Worm (Caenorhabditis elegans): Measurements from ENCODE around the gene C25E10.11.

The C25E10.11 gene

DNA sequence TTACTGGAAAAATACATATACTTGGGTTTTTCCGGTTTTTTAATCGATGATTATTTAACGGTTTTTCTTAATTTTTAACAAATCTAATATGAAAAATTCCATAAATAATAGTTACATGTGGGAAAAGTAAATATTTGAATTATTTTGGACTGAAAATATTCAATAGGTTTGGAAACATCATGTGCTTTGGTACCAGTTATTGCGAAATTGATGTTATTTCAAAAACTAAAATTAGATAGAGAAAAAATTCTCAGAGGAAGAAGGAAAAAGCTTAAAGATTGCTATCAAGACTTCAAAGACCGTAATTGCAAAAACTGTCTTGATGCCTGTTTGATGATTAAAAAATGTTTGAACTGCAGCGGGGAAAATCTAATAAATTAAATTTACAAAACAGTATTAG lies 6.5 kb upstream of the C25E10.11 start:
- no peak for TF ChIP-seq nhr-76 (tag; optimal IDR thresholded peaks at IDR 0.05)
- TF ChIP-seq pqm-1 (tag; optimal IDR thresholded peaks at IDR 0.05): no peak

DNA sequence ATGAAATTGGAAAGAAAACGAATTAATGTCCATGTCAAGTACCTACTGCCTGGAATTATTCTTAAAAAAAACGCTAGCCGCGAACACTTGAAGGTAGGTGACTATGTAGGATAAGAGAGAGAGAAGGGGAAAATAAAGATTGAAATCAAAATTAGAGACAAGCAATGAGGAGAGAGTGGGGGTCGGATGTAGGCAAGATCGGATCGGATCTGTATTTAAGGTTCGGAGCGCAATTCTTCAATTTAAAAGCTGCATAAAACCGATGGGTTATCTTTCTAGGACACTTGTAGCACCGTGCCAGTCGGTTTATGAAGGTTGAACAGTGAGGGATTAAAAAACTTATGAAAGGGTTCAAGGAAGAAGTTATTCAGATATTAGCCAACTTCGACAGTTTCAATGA lies 4.6 kb upstream of the C25E10.11 start:
- no peak for TF ChIP-seq zag-1 (tag; optimal IDR thresholded peaks at IDR 0.05)
- TF ChIP-seq nhr-23 (tag; optimal IDR thresholded peaks at IDR 0.05): peak; percentile 32

DNA sequence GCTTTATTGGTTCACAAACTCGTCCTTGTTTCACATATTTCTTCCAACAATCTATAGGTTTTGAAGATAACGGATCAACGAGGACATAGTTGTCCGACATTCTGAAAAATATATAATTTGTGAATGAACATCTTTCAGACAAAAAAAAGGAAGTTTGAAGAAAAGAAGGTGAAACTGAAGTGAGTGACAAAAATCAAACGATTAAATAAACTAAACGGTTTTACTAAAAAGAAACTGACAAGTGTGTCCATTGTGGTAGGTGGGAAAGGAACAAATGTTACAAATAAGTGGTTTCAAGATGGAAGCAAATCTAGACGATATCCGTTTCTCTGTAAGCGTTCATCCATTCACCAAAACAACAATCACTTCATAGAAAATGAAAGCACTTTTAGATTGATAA lies 3.8 kb upstream of the C25E10.11 start, which contains the start of gene C25E10.12:
TSS of gene C25E10.12 (minus strand) at position 101 of the 400 bp plus-strand sequence.
- no peak for TF ChIP-seq ceh-16 (tag; optimal IDR thresholded peaks at IDR 0.05)
- TF ChIP-seq snpc-4 (tag; optimal IDR thresholded peaks at IDR 0.05): no peak
- no peak for TF ChIP-seq mml-1 (tag; optimal IDR thresholded peaks at IDR 0.05)
- TF ChIP-seq nhr-77 (tag; optimal IDR thresholded peaks at IDR 0.05): no peak
- no peak for TF ChIP-seq ZK546.5 (tag; optimal IDR thresholded peaks at IDR 0.05)
- TF ChIP-seq sea-2 (GFP tag; optimal IDR thresholded peaks at IDR 0.05): no peak
- no peak for TF ChIP-seq unc-39 (tag; optimal IDR thresholded peaks at IDR 0.05)
- no peak for TF ChIP-seq ztf-4 (tag; optimal IDR thresholded peaks at IDR 0.05)
- TF ChIP-seq nhr-43 (tag; optimal IDR thresholded peaks at IDR 0.05; ENCODE audit: poor library complexity, severe bottlenecking): no peak
- TF ChIP-seq jun-1 (tag; optimal IDR thresholded peaks at IDR 0.05): no peak

DNA sequence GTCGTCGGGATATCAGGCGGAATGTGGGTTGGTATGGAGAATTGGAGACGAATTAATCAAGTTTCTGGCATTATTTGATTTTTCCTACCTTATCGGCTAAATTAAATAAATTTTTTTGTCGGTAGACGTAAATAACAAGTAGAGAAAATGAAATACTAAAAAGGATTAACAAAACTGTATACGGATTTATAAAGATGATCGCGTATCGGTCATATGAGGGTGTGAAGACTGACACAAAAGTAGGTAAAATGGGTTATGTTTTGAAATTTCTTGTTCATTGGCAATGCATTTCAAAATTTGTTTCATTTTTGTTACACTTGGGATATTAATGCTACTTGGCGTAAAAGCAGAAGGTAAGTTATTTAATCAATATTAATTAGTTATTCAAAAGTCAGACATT lies 941 bp upstream of the C25E10.11 start, which contains the start of the genes C25E10.16 and C25E10.13:
TSS of gene C25E10.16 (minus strand) at position 101 of the 400 bp plus-strand sequence.
TSS of gene C25E10.13 (plus strand) at position 256 of the 400 bp plus-strand sequence.
- no peak for TF ChIP-seq nhr-77 (tag; optimal IDR thresholded peaks at IDR 0.05)
- no peak for TF ChIP-seq nhr-67 (tag; optimal IDR thresholded peaks at IDR 0.05)
- no peak for TF ChIP-seq daf-12 (tag; optimal IDR thresholded peaks at IDR 0.05)
- TF ChIP-seq nhr-23 (tag; optimal IDR thresholded peaks at IDR 0.05): no peak
- TF ChIP-seq hmg-11 (tag; optimal IDR thresholded peaks at IDR 0.05): no peak
- no peak for TF ChIP-seq ceh-9 (tag; optimal IDR thresholded peaks at IDR 0.05)
- TF ChIP-seq elt-2 (tag; optimal IDR thresholded peaks at IDR 0.05): no peak
- TF ChIP-seq elt-3 (tag; optimal IDR thresholded peaks at IDR 0.05): no peak
- no peak for TF ChIP-seq nfya-1 (tag; optimal IDR thresholded peaks at IDR 0.05; ENCODE audit: insufficient read depth)
- TF ChIP-seq R02D3.7 (tag; optimal IDR thresholded peaks at IDR 0.05): no peak
- no peak for TF ChIP-seq ama-1 (optimal IDR thresholded peaks at IDR 0.05)
- no peak for TF ChIP-seq ceh-28 (tag; optimal IDR thresholded peaks at IDR 0.05)
- TF ChIP-seq mdl-1 (tag; optimal IDR thresholded peaks at IDR 0.05): no peak

DNA sequence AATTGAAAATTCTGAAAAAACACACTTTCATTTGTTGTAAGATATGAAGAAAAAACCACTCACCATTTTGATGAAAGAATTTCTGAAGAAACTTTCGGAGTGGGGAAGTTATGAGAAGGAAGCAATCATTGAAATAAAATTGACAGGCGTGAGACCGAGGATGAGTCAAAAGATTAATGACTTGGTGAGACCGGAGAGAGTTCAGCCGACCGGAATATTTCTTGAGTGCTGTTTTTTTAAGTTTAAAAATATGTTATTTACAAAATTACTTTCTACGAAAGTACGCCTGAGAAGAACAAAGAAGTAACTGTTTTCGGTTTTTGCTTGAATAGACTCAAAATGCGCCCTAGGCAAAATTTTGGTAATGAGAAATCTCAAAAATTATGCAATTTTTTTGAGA lies 2.3 kb downstream of the C25E10.11 start, which contains the start of gene C25E10.10:
TSS of gene C25E10.10 (minus strand) at position 101 of the 400 bp plus-strand sequence.
- TF ChIP-seq ceh-16 (tag; optimal IDR thresholded peaks at IDR 0.05) (no peak), elt-2 (tag; optimal IDR thresholded peaks at IDR 0.05) (no peak), eor-1 (tag; optimal IDR thresholded peaks at IDR 0.05) (no peak), ztf-11 (tag; optimal IDR thresholded peaks at IDR 0.05) (no peak), skn-1 (tag; optimal IDR thresholded peaks at IDR 0.05) (no peak), ZK546.5 (tag; optimal IDR thresholded peaks at IDR 0.05) (no peak)

- TF ChIP-seq eor-1 (tag; optimal IDR thresholded peaks at IDR 0.05): no peak
- TF ChIP-seq unc-62 (GFP tag; optimal IDR thresholded peaks at IDR 0.05): no peak
- TF ChIP-seq lin-39 (tag; optimal IDR thresholded peaks at IDR 0.05): no peak
- peak; percentile 47 for TF ChIP-seq nhr-11 (tag; optimal IDR thresholded peaks at IDR 0.05)
Observed at ce11 chrV:9055644-9056043, 2.9 kb downstream of the C25E10.11 start.

DNA sequence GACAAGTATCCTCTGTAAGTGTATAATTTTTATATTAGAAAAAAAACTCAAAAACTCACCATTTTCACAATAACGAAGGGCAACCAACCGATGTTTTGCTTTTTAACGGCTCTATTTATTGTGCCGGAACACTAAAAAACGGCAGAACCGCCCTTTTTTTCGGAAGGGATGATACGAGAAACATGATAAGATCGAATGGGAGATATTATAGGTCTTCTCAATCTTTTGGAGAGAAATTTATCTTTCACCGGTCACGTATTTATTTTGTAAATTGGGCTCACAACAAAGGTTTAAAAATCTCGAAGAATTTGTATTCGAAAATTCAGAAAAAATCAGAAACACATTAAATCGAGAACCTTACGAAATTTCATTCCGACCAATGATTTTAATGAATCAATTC lies 3.8 kb downstream of the C25E10.11 start, which contains the start of gene swm-1:
TSS of gene swm-1 (minus strand) at position 101 of the 400 bp plus-strand sequence.
- TF ChIP-seq nfya-1 (tag; optimal IDR thresholded peaks at IDR 0.05; ENCODE audit: insufficient read depth) (no peak), ztf-4 (tag; optimal IDR thresholded peaks at IDR 0.05) (no peak), unc-39 (tag; optimal IDR thresholded peaks at IDR 0.05) (no peak), ZK546.5 (tag; optimal IDR thresholded peaks at IDR 0.05) (no peak), ztf-11 (tag; optimal IDR thresholded peaks at IDR 0.05) (no peak), lin-15B (tag; optimal IDR thresholded peaks at IDR 0.05) (no peak), R02D3.7 (tag; optimal IDR thresholded peaks at IDR 0.05) (no peak), nhr-12 (tag; optimal IDR thresholded peaks at IDR 0.05) (no peak), nhr-77 (tag; optimal IDR thresholded peaks at IDR 0.05) (no peak), nhr-28 (tag; optimal IDR thresholded peaks at IDR 0.05) (no peak), lsy-12 (tag; optimal IDR thresholded peaks at IDR 0.05) (no peak), skn-1 (tag; optimal IDR thresholded peaks at IDR 0.05) (no peak), fkh-2 (tag; optimal IDR thresholded peaks at IDR 0.05) (no peak), snpc-4 (tag; optimal IDR thresholded peaks at IDR 0.05) (no peak), sea-2 (GFP tag; optimal IDR thresholded peaks at IDR 0.05) (no peak), ceh-28 (tag; optimal IDR thresholded peaks at IDR 0.05) (no peak), lin-39 (tag; optimal IDR thresholded peaks at IDR 0.05) (no peak), ceh-9 (tag; optimal IDR thresholded peaks at IDR 0.05) (no peak), mml-1 (tag; optimal IDR thresholded peaks at IDR 0.05) (no peak), nhr-43 (tag; optimal IDR thresholded peaks at IDR 0.05; ENCODE audit: poor library complexity, severe bottlenecking) (no peak)
